Worm (Caenorhabditis elegans) whole organism, L3 larva: Measurements from ENCODE around the gene swsn-4.

Source experiments
- R02D3.7 ChIP-seq: fragments of 150-350 bp; optimal IDR thresholded peaks from 2 replicates; lab custom pipeline; 2014; ENCODE audit warnings: missing biosample characterization, missing genetic modification characterization
- ZK546.5 ChIP-seq: sonication (generic microtip); optimal IDR thresholded peaks from 2 replicates; lab custom pipeline; 2017; ENCODE audit warnings: missing biosample characterization, missing genetic modification characterization
- aly-2 ChIP-seq: fragments of 150-350 bp; optimal IDR thresholded peaks from 2 replicates; lab custom pipeline; 2014; ENCODE audit warnings: missing biosample characterization, missing genetic modification characterization
- ama-1 ChIP-seq: fragments of 150-350 bp; optimal IDR thresholded peaks from 2 replicates; lab custom pipeline; 2018
- ceh-16 ChIP-seq: sonication (generic microtip); optimal IDR thresholded peaks from 2 replicates; lab custom pipeline; 2017; ENCODE audit warnings: missing biosample characterization, missing genetic modification characterization
- ceh-28 ChIP-seq: fragments of 150-350 bp; optimal IDR thresholded peaks from 2 replicates; lab custom pipeline; 2014; ENCODE audit warnings: missing biosample characterization, missing genetic modification reagents, missing genetic modification characterization
- ceh-82 ChIP-seq: fragments of 150-350 bp; optimal IDR thresholded peaks from 2 replicates; lab custom pipeline; 2014; ENCODE audit warnings: missing biosample characterization, missing genetic modification characterization
- ceh-9 ChIP-seq: sonication (generic microtip); optimal IDR thresholded peaks from 2 replicates; lab custom pipeline; 2018; ENCODE audit warnings: missing biosample characterization, missing genetic modification characterization
- daf-12 ChIP-seq: fragments of 150-350 bp; optimal IDR thresholded peaks from 2 replicates; lab custom pipeline; 2014; ENCODE audit warnings: missing biosample characterization, missing genetic modification reagents, missing genetic modification characterization
- egl-27 ChIP-seq: sonication (generic microtip); optimal IDR thresholded peaks from 4 replicates; lab custom pipeline; 2017; ENCODE audit warnings: missing biosample characterization, missing genetic modification reagents, missing genetic modification characterization
- egl-5 ChIP-seq: fragments of 150-350 bp; optimal IDR thresholded peaks from 2 replicates; lab custom pipeline; 2017; ENCODE audit warnings: missing biosample characterization, missing genetic modification reagents, missing genetic modification characterization, inconsistent platforms
- elt-1 ChIP-seq: fragments of 150-350 bp; optimal IDR thresholded peaks from 2 replicates; lab custom pipeline; 2014; ENCODE audit warnings: missing biosample characterization, missing genetic modification characterization
- elt-2 ChIP-seq: sonication (generic microtip); optimal IDR thresholded peaks from 2 replicates; lab custom pipeline; 2016; ENCODE audit warnings: missing genetic modification reagents, mild to moderate bottlenecking, missing genetic modification characterization, missing compliant biosample characterization
- elt-3 ChIP-seq, 3 experiments: fragments of 150-350 bp in 1 of 3; sonication (generic microtip) in 2 of 3; optimal IDR thresholded peaks; 2 replicates in 2 of 3; 4 replicates in 1 of 3; lab custom pipeline; 2014 to 2017; ENCODE audit warnings: missing biosample characterization in 3 of 3, missing genetic modification characterization in 3 of 3
- eor-1 ChIP-seq, 2 experiments: fragments of 150-350 bp; optimal IDR thresholded peaks; 2 replicates each; lab custom pipeline; 2014 to 2018; ENCODE audit warnings: missing biosample characterization in 2 of 2, missing genetic modification characterization in 2 of 2
- fkh-10 ChIP-seq: sonication (generic microtip); optimal IDR thresholded peaks from 2 replicates; lab custom pipeline; 2017; ENCODE audit warnings: missing biosample characterization, missing genetic modification reagents, missing genetic modification characterization
- fkh-2 ChIP-seq: fragments of 150-350 bp; optimal IDR thresholded peaks from 2 replicates; lab custom pipeline; 2014; ENCODE audit warnings: missing biosample characterization, missing genetic modification reagents, missing genetic modification characterization
- fos-1 ChIP-seq: fragments of 150-350 bp; optimal IDR thresholded peaks from 2 replicates; lab custom pipeline; 2014; ENCODE audit warnings: missing biosample characterization, missing genetic modification characterization
- hmg-11 ChIP-seq: sonication (generic microtip); optimal IDR thresholded peaks from 2 replicates; lab custom pipeline; 2016; ENCODE audit warnings: missing genetic modification characterization, missing compliant biosample characterization
- jun-1 ChIP-seq: fragments of 150-350 bp; optimal IDR thresholded peaks from 2 replicates; lab custom pipeline; 2014; ENCODE audit warnings: missing biosample characterization, missing genetic modification reagents, missing genetic modification characterization
- lin-15B ChIP-seq: fragments of 150-350 bp; optimal IDR thresholded peaks from 2 replicates; lab custom pipeline; 2014; ENCODE audit warnings: missing biosample characterization, missing genetic modification characterization
- lin-39 ChIP-seq: fragments of 150-350 bp; optimal IDR thresholded peaks from 2 replicates; lab custom pipeline; 2018; ENCODE audit warnings: missing biosample characterization, missing genetic modification reagents, missing genetic modification characterization
- lsy-12 ChIP-seq: sonication (generic microtip); optimal IDR thresholded peaks from 2 replicates; lab custom pipeline; 2016; ENCODE audit warnings: mild to moderate bottlenecking, missing genetic modification characterization, missing compliant biosample characterization
- mdl-1 ChIP-seq: fragments of 150-350 bp; optimal IDR thresholded peaks from 2 replicates; lab custom pipeline; 2014; ENCODE audit warnings: missing biosample characterization, missing genetic modification characterization
- mml-1 ChIP-seq: fragments of 150-350 bp; sonication (generic microtip); optimal IDR thresholded peaks from 3 replicates; lab custom pipeline; 2014; ENCODE audit warnings: missing biosample characterization, missing genetic modification characterization
- nfya-1 ChIP-seq: sonication (generic microtip); optimal IDR thresholded peaks from 2 replicates; lab custom pipeline; 2017; ENCODE audit warnings: missing genetic modification characterization, mild to moderate bottlenecking, missing compliant biosample characterization, antibody characterized with exemption, moderate library complexity; ENCODE audit not compliant: insufficient read depth
- nhr-11 ChIP-seq: fragments of 150-350 bp; optimal IDR thresholded peaks from 2 replicates; lab custom pipeline; 2014; ENCODE audit warnings: missing biosample characterization, missing genetic modification characterization
- nhr-12 ChIP-seq: fragments of 150-350 bp; optimal IDR thresholded peaks from 2 replicates; lab custom pipeline; 2014; ENCODE audit warnings: missing biosample characterization, missing genetic modification characterization
- nhr-23 ChIP-seq: fragments of 150-350 bp; optimal IDR thresholded peaks from 2 replicates; lab custom pipeline; 2014; ENCODE audit warnings: missing biosample characterization, missing genetic modification reagents, missing genetic modification characterization
- nhr-237 ChIP-seq: fragments of 150-350 bp; optimal IDR thresholded peaks from 2 replicates; lab custom pipeline; 2014; ENCODE audit warnings: missing biosample characterization, missing genetic modification characterization
- nhr-25 ChIP-seq: sonication (generic microtip); optimal IDR thresholded peaks from 2 replicates; lab custom pipeline; 2017; ENCODE audit warnings: missing biosample characterization, missing genetic modification characterization
- nhr-28 ChIP-seq: fragments of 150-350 bp; optimal IDR thresholded peaks from 2 replicates; lab custom pipeline; 2014; ENCODE audit warnings: missing biosample characterization, missing genetic modification characterization
- nhr-43 ChIP-seq: sonication (generic microtip); optimal IDR thresholded peaks from 2 replicates; lab custom pipeline; 2016; ENCODE audit warnings: mild to moderate bottlenecking, missing genetic modification characterization, missing compliant biosample characterization; ENCODE audit not compliant: poor library complexity, severe bottlenecking
- nhr-67 ChIP-seq: fragments of 150-350 bp; optimal IDR thresholded peaks from 2 replicates; lab custom pipeline; 2014; ENCODE audit warnings: missing biosample characterization, missing genetic modification characterization
- nhr-76 ChIP-seq: fragments of 150-350 bp; sonication (generic microtip); optimal IDR thresholded peaks from 5 replicates; lab custom pipeline; 2014; ENCODE audit warnings: missing biosample characterization, missing genetic modification characterization
- nhr-77 ChIP-seq: fragments of 150-350 bp; optimal IDR thresholded peaks from 2 replicates; lab custom pipeline; 2014; ENCODE audit warnings: missing biosample characterization, missing genetic modification characterization
- pha-4 ChIP-seq: fragments of 150-350 bp; optimal IDR thresholded peaks from 2 replicates; lab custom pipeline; 2014; ENCODE audit warnings: missing biosample characterization, missing genetic modification reagents, missing genetic modification characterization
- pqm-1 ChIP-seq: fragments of 150-350 bp; optimal IDR thresholded peaks from 2 replicates; lab custom pipeline; 2017; ENCODE audit warnings: missing biosample characterization, missing genetic modification characterization, inconsistent platforms
- sea-2 ChIP-seq: fragments of 150-350 bp; sonication (generic microtip); optimal IDR thresholded peaks from 4 replicates; lab custom pipeline; 2014; ENCODE audit warnings: missing biosample characterization, missing genetic modification reagents, missing genetic modification characterization
- skn-1 ChIP-seq: fragments of 150-350 bp; optimal IDR thresholded peaks from 2 replicates; lab custom pipeline; 2014; ENCODE audit warnings: missing biosample characterization, missing genetic modification characterization
- snpc-4 ChIP-seq: fragments of 150-350 bp; optimal IDR thresholded peaks from 2 replicates; lab custom pipeline; 2014; ENCODE audit warnings: missing biosample characterization, missing genetic modification characterization
- tbx-2 ChIP-seq: sonication (generic microtip); optimal IDR thresholded peaks from 2 replicates; lab custom pipeline; 2016; ENCODE audit warnings: mild to moderate bottlenecking, missing genetic modification characterization, missing compliant biosample characterization
- unc-39 ChIP-seq: sonication (generic microtip); optimal IDR thresholded peaks from 4 replicates; lab custom pipeline; 2017; ENCODE audit warnings: missing biosample characterization, missing genetic modification characterization
- unc-62 ChIP-seq: fragments of 150-350 bp; sonication (generic microtip); optimal IDR thresholded peaks from 4 replicates; lab custom pipeline; 2014; ENCODE audit warnings: missing biosample characterization, missing genetic modification reagents, missing genetic modification characterization
- zag-1 ChIP-seq: fragments of 150-350 bp; optimal IDR thresholded peaks from 2 replicates; lab custom pipeline; 2014; ENCODE audit warnings: missing biosample characterization, missing genetic modification characterization
- ztf-11 ChIP-seq: fragments of 150-350 bp; optimal IDR thresholded peaks from 2 replicates; lab custom pipeline; 2014; ENCODE audit warnings: missing biosample characterization, missing genetic modification characterization
- ztf-4 ChIP-seq: fragments of 150-350 bp; optimal IDR thresholded peaks from 2 replicates; lab custom pipeline; 2014; ENCODE audit warnings: missing biosample characterization, missing genetic modification characterization

swsn-4 gene

ce11 chrIV:11111898-11112297 lies 13.9 kb upstream of the swsn-4 start:
- TF ChIP-seq nhr-12 (tag; lab: Kevin White, UChicago) (no peak), egl-5 (tag; lab: Kevin White, UChicago) (peak; percentile 3), nfya-1 (tag; lab: Kevin White, UChicago) (peak; percentile 24)

ce11 chrIV:11112641-11113040 lies 13.2 kb upstream of the swsn-4 start, which contains the start of gene clc-9:
TSS of gene clc-9 (plus strand) at chrIV:11112941.
- TF ChIP-seq nhr-23 (tag; lab: Kevin White, UChicago) (no peak), unc-39 (tag; lab: Kevin White, UChicago) (no peak), nhr-67 (no peak), fkh-2 (no peak), lin-39 (tag; lab: Kevin White, UChicago) (no peak)

ce11 chrIV:11118837-11119491 lies 6.9 kb upstream of the swsn-4 start, which contains the start of the genes imp-2 and enpl-1:
TSS of gene imp-2 (minus strand) at chrIV:11118887.
TSS of gene enpl-1 (plus strand) at chrIV:11119298.
- TF ChIP-seq nhr-67 (no peak), lsy-12 (tag; lab: Kevin White, UChicago) (peak; percentile 97), eor-1 (tag; optimal IDR thresholded peaks at IDR 0.05; lab: Kevin White, UChicago) (no peak), aly-2 (no peak), elt-1 (tag; lab: Kevin White, UChicago) (peak; percentile 37), fkh-2 (no peak), ceh-82 (tag; lab: Kevin White, UChicago) (no peak), nhr-11 (peak; percentile 18), hmg-11 (tag; lab: Kevin White, UChicago) (peak; percentile 89), unc-62 (no peak), mml-1 (tag; lab: Kevin White, UChicago) (no peak), ZK546.5 (no peak), pha-4 (tag; lab: Kevin White, UChicago) (peak; percentile 94), jun-1 (peak; percentile 86), nhr-43 (tag; lab: Kevin White, UChicago) (peak; percentile 50), ceh-16 (tag; lab: Kevin White, UChicago) (no peak), nhr-23 (tag; lab: Kevin White, UChicago) (peak; percentile 92), fkh-10 (peak; percentile 49), ceh-9 (no peak), egl-5 (tag; lab: Kevin White, UChicago) (peak; percentile 92), nhr-28 (tag; lab: Kevin White, UChicago) (no peak), elt-2 (tag; lab: Kevin White, UChicago) (peak; percentile 81), nhr-25 (tag; lab: Kevin White, UChicago) (peak; percentile 41), lin-15B (tag; lab: Kevin White, UChicago) (peak; percentile 92), ama-1 (lab: Kevin White, UChicago) (peak; percentile 42), ceh-28 (tag; lab: Kevin White, UChicago) (peak; percentile 79), nfya-1 (tag; lab: Kevin White, UChicago) (peak; percentile 100), elt-3 (tag; optimal IDR thresholded peaks at IDR 0.05; lab: Kevin White, UChicago) (no peak), mdl-1 (peak; percentile 84), unc-39 (tag; lab: Kevin White, UChicago) (no peak), nhr-237 (tag; lab: Kevin White, UChicago) (no peak), pqm-1 (tag; lab: Kevin White, UChicago) (peak; percentile 62), tbx-2 (tag; lab: Kevin White, UChicago) (peak; percentile 71), R02D3.7 (tag; lab: Kevin White, UChicago) (peak; percentile 78), nhr-12 (tag; lab: Kevin White, UChicago) (no peak), daf-12 (tag; lab: Kevin White, UChicago) (no peak), nhr-76 (no peak), zag-1 (peak; percentile 50), skn-1 (tag; lab: Kevin White, UChicago) (peak; percentile 76), ztf-4 (no peak), snpc-4 (tag; lab: Kevin White, UChicago) (peak; percentile 23), fos-1 (tag; lab: Kevin White, UChicago) (no peak), sea-2 (no peak), ztf-11 (tag; lab: Kevin White, UChicago) (no peak), lin-39 (tag; lab: Kevin White, UChicago) (peak; percentile 97), nhr-77 (no peak), egl-27 (peak; percentile 25)
